Worm (Caenorhabditis elegans) whole organism, L1 larva: ENCODE data around the gene fbxb-97.

Experiments used
- efl-1 ChIP-seq, 4 experiments: fragments of 150-350 bp; optimal IDR thresholded peaks in 3 of 4; peaks in 1 of 4; 1 replicate in 1 of 4; 2 replicates in 3 of 4; lab custom pipeline; 2014; ENCODE audit warnings: missing biosample characterization in 2 of 4, missing genetic modification characterization in 2 of 4, missing genetic modification reagents in 2 of 4
- pqm-1 ChIP-seq: sonication (generic microtip); optimal IDR thresholded peaks from 3 replicates; lab custom pipeline; 2017; ENCODE audit warnings: missing biosample characterization, missing genetic modification characterization
- skn-1 ChIP-seq: fragments of 150-350 bp; optimal IDR thresholded peaks from 2 replicates; lab custom pipeline; 2014; ENCODE audit warnings: missing biosample characterization, missing genetic modification characterization

ce11 chrII:1820774-1821173 is 27.2 kb downstream of the fbxb-97 start, which contains the start of gene fbxa-3:
- TF ChIP-seq skn-1 (tag; lab: Kevin White, UChicago) (no peak), pqm-1 (no peak), efl-1 (optimal IDR thresholded peaks at IDR 0.05; lab: Kevin White, UChicago) (no peak), efl-1 (GFP tag; optimal IDR thresholded peaks at IDR 0.05 in 1 of 2; lab: Kevin White, UChicago) (no peak)
